Worm (Caenorhabditis elegans) whole organism, L3 larva: Measurements from ENCODE around the gene T10F2.5.

Experiments
- egl-27 ChIP-seq: sonication (generic microtip); optimal IDR thresholded peaks from 4 replicates; lab custom pipeline; 2017; ENCODE audit warnings: missing biosample characterization, missing genetic modification reagents, missing genetic modification characterization
- fkh-10 ChIP-seq: sonication (generic microtip); optimal IDR thresholded peaks from 2 replicates; lab custom pipeline; 2017; ENCODE audit warnings: missing biosample characterization, missing genetic modification reagents, missing genetic modification characterization
- fos-1 ChIP-seq: fragments of 150-350 bp; optimal IDR thresholded peaks from 2 replicates; lab custom pipeline; 2014; ENCODE audit warnings: missing biosample characterization, missing genetic modification characterization
- jun-1 ChIP-seq: fragments of 150-350 bp; optimal IDR thresholded peaks from 2 replicates; lab custom pipeline; 2014; ENCODE audit warnings: missing biosample characterization, missing genetic modification reagents, missing genetic modification characterization
- nfya-1 ChIP-seq: sonication (generic microtip); optimal IDR thresholded peaks from 2 replicates; lab custom pipeline; 2017; ENCODE audit warnings: missing genetic modification characterization, mild to moderate bottlenecking, missing compliant biosample characterization, antibody characterized with exemption, moderate library complexity; ENCODE audit not compliant: insufficient read depth
- nhr-11 ChIP-seq: fragments of 150-350 bp; optimal IDR thresholded peaks from 2 replicates; lab custom pipeline; 2014; ENCODE audit warnings: missing biosample characterization, missing genetic modification characterization
- pha-4 ChIP-seq: fragments of 150-350 bp; optimal IDR thresholded peaks from 2 replicates; lab custom pipeline; 2014; ENCODE audit warnings: missing biosample characterization, missing genetic modification reagents, missing genetic modification characterization
- unc-62 ChIP-seq: fragments of 150-350 bp; sonication (generic microtip); optimal IDR thresholded peaks from 4 replicates; lab custom pipeline; 2014; ENCODE audit warnings: missing biosample characterization, missing genetic modification reagents, missing genetic modification characterization
- zag-1 ChIP-seq: fragments of 150-350 bp; optimal IDR thresholded peaks from 2 replicates; lab custom pipeline; 2014; ENCODE audit warnings: missing biosample characterization, missing genetic modification characterization
- ztf-11 ChIP-seq: fragments of 150-350 bp; optimal IDR thresholded peaks from 2 replicates; lab custom pipeline; 2014; ENCODE audit warnings: missing biosample characterization, missing genetic modification characterization
- ztf-4 ChIP-seq: fragments of 150-350 bp; optimal IDR thresholded peaks from 2 replicates; lab custom pipeline; 2014; ENCODE audit warnings: missing biosample characterization, missing genetic modification characterization

- no peak for TF ChIP-seq fos-1 (tag; lab: Kevin White, UChicago)
- TF ChIP-seq fkh-10: no peak
- TF ChIP-seq ztf-11 (tag; lab: Kevin White, UChicago): no peak
- TF ChIP-seq nhr-11: no peak
- TF ChIP-seq pha-4 (tag; lab: Kevin White, UChicago): no peak
- no peak for TF ChIP-seq ztf-4
- TF ChIP-seq egl-27 (tag; lab: Kevin White, UChicago): no peak
- TF ChIP-seq unc-62 (GFP tag; lab: Kevin White, UChicago): no peak
- no peak for TF ChIP-seq nfya-1
- TF ChIP-seq zag-1 (tag; lab: Kevin White, UChicago): no peak
- TF ChIP-seq jun-1: no peak
Observed at ce11 chrIII:5195690-5196089, 36.3 kb upstream of the T10F2.5 start, which contains the start of gene moc-6.
